Worm (Caenorhabditis elegans): Measurements from ENCODE around the gene acl-14.

acl-14 gene

DNA sequence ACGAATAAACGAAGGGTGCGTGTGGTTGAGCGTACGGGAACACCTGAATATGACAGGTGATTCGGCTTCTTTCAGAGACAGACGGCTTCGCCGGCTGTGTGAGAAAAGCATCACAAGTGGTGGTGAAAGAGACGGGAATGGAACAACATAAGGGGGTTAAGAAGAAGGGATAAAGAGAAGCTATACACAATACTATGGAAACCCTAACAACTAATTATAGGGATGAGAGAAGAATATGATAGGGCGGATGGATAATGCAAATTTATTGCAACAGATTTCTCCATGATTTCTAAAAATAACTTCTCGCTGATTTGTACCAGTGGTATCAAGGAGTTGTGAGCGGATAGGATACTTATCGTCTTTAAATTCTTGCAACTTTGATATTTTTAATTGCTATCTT lies 51.3 kb downstream of the acl-14 start, which contains the start of gene hlh-10:
TSS of gene hlh-10 (minus strand) at position 101 of the 400 bp plus-strand sequence.
- TF ChIP-seq him-1 (tag; optimal IDR thresholded peaks at IDR 0.05) (no peak), W03F9.2 (tag; optimal IDR thresholded peaks at IDR 0.05) (no peak), dao-5 (tag; optimal IDR thresholded peaks at IDR 0.05) (no peak)

Measured in whole organism, L4/young adult.